Worm (Caenorhabditis elegans): ENCODE measurements around the gene ilys-2.

- no peak for TF ChIP-seq tbx-11 (GFP tag; IDR thresholded peaks at IDR 0.05)
- no peak for TF ChIP-seq ama-1 (optimal IDR thresholded peaks at IDR 0.05)
- TF ChIP-seq ceh-36 (tag; optimal IDR thresholded peaks at IDR 0.05): no peak
- no peak for TF ChIP-seq scrt-1 (GFP tag; IDR thresholded peaks at IDR 0.05)
- no peak for TF ChIP-seq ceh-13 (GFP tag; optimal IDR thresholded peaks at IDR 0.05)
- TF ChIP-seq hmbx-1 (tag; optimal IDR thresholded peaks at IDR 0.05): no peak
- TF ChIP-seq aly-1 (tag; optimal IDR thresholded peaks at IDR 0.05): no peak
- TF ChIP-seq F13C5.2 (tag; optimal IDR thresholded peaks at IDR 0.05): no peak
- no peak for TF ChIP-seq ets-7 (tag; optimal IDR thresholded peaks at IDR 0.05)
- TF ChIP-seq tbx-37 (GFP tag; conservative IDR thresholded peaks at IDR 0.05): no peak
- TF ChIP-seq tra-4 (tag; optimal IDR thresholded peaks at IDR 0.05): no peak
Measured at ce11 chrIV:2497615-2498183, 30.2 kb downstream of the ilys-2 start, which contains the start of gene Y69A2AR.16.
